Fruit fly (Drosophila melanogaster): Measurements from ENCODE around the gene CG9213.

CG9213 gene

DNA sequence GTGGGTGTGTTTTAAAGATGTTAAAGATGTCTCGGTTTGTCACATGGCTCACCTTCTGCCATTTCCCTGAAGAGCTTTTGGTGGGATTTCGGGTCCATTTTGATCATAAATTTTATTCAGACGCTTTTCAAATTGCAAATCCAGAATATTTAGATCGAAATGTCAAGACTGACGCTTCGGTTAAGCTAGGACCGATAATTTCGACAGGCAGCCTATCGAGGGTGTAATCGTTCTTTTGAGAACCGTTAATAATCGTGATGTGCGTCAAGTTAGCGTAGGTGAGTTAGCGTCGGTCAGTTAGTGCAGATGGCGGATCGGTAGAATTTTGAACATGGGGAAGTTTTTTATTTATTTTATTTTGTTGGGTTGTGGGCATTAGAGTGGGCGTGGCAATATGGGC, 1.2 kb upstream of the CG9213 start, which contains the start of gene CG42299:
Gene CG42299, minus strand, starts transcription at position 127 of the 400 bp plus-strand sequence.
- no peak for TF ChIP-seq tio (GFP tag; optimal IDR thresholded peaks at IDR 0.05)
- TF ChIP-seq CG9817 (tag; optimal IDR thresholded peaks at IDR 0.05): no peak
- TF ChIP-seq z (GFP tag; IDR thresholded peaks at IDR 0.05): no peak
- peak; percentile 83 for TF ChIP-seq CG6791 (GFP tag; IDR thresholded peaks at IDR 0.05; ENCODE audit: partially characterized antibody)
- no peak for TF ChIP-seq CG32772 (GFP tag; IDR thresholded peaks at IDR 0.05)
- no peak for TF ChIP-seq ase (GFP tag; IDR thresholded peaks at IDR 0.05)
- no peak for TF ChIP-seq dysf (GFP tag; IDR thresholded peaks at IDR 0.05)
- TF ChIP-seq CG2199 (GFP tag; IDR thresholded peaks at IDR 0.05): no peak
- no peak for TF ChIP-seq HLH3B (GFP tag; IDR thresholded peaks at IDR 0.05)
- TF ChIP-seq Dad (GFP tag; optimal IDR thresholded peaks at IDR 0.05): no peak
- TF ChIP-seq CG2129 (GFP tag; IDR thresholded peaks at IDR 0.05; ENCODE audit: partially characterized antibody): no peak
- TF ChIP-seq Sry-β (GFP tag; optimal IDR thresholded peaks at IDR 0.05): no peak
- no peak for TF ChIP-seq CG11504 (tag; optimal IDR thresholded peaks at IDR 0.05)
- no peak for TF ChIP-seq CG31441 (GFP tag; IDR thresholded peaks at IDR 0.05)
- TF ChIP-seq psq (GFP tag; optimal IDR thresholded peaks at IDR 0.05): no peak
- peak; percentile 13 for TF ChIP-seq Sry-δ (GFP tag; optimal IDR thresholded peaks at IDR 0.05)
- TF ChIP-seq Dll (GFP tag; IDR thresholded peaks at IDR 0.05; ENCODE audit: partially characterized antibody): peak; percentile 53; the same call in 1 of the 4 replicates
- no peak for TF ChIP-seq seq (GFP tag; IDR thresholded peaks at IDR 0.05)
- TF ChIP-seq CG34224 (GFP tag; IDR thresholded peaks at IDR 0.05; ENCODE audit: partially characterized antibody): peak; percentile 29; the same call in 1 of the 3 replicates
- TF ChIP-seq CG16813 (GFP tag; IDR thresholded peaks at IDR 0.05; ENCODE audit: partially characterized antibody): peak; percentile 48; the same call in 1 of the 3 replicates
- TF ChIP-seq vfl (GFP tag; optimal IDR thresholded peaks at IDR 0.05): no peak
- peak; percentile 65; the same call in 2 of the 3 replicates for TF ChIP-seq mld (GFP tag; IDR thresholded peaks at IDR 0.05; ENCODE audit: partially characterized antibody)
- TF ChIP-seq sc (optimal IDR thresholded peaks at IDR 0.05): no peak
- TF ChIP-seq sc (GFP tag; optimal IDR thresholded peaks at IDR 0.05): no peak
- TF ChIP-seq Dref (GFP tag; IDR thresholded peaks at IDR 0.05): peak; percentile 51
- TF ChIP-seq vnd (GFP tag; IDR thresholded peaks at IDR 0.05; ENCODE audit: partially characterized antibody): peak; percentile 60; the same call in 2 of the 3 replicates
- TF ChIP-seq CG33557 (GFP tag; optimal IDR thresholded peaks at IDR 0.05): no peak
- no peak for TF ChIP-seq Hr78 (GFP tag; optimal IDR thresholded peaks at IDR 0.05)
- TF ChIP-seq ab (GFP tag; optimal IDR thresholded peaks at IDR 0.05): no peak
- peak; percentile 66 for TF ChIP-seq CG14860 (GFP tag; IDR thresholded peaks at IDR 0.05; ENCODE audit: partially characterized antibody)
- TF ChIP-seq chinmo (GFP tag; IDR thresholded peaks at IDR 0.05; ENCODE audit: partially characterized antibody): 0 out of 4 replicates have a peak, but pooled peaks have one; percentile 59
- no peak for TF ChIP-seq Asciz (GFP tag; optimal IDR thresholded peaks at IDR 0.05)
- TF ChIP-seq Max (GFP tag; optimal IDR thresholded peaks at IDR 0.05): no peak
- TF ChIP-seq TFAM (GFP tag; optimal IDR thresholded peaks at IDR 0.05): no peak
- no peak for TF ChIP-seq pita (GFP tag; optimal IDR thresholded peaks at IDR 0.05)
- no peak for TF ChIP-seq tgo (GFP tag; IDR thresholded peaks at IDR 0.05)
- no peak for TF ChIP-seq pb (GFP tag; optimal IDR thresholded peaks at IDR 0.05)
- no peak for TF ChIP-seq CG4854 (GFP tag; optimal IDR thresholded peaks at IDR 0.05)
- TF ChIP-seq CG7357 (GFP tag; IDR thresholded peaks at IDR 0.05): no peak
- no peak for TF ChIP-seq zfh1 (GFP tag; IDR thresholded peaks at IDR 0.05)
- TF ChIP-seq CG14965 (GFP tag; optimal IDR thresholded peaks at IDR 0.05; ENCODE audit: borderline replicate concordance): no peak
- no peak for TF ChIP-seq knrl (GFP tag; IDR thresholded peaks at IDR 0.05; ENCODE audit: partially characterized antibody)
- TF ChIP-seq unc-4 (GFP tag; IDR thresholded peaks at IDR 0.05; ENCODE audit: partially characterized antibody): peak; percentile 41; the same call in 1 of the 2 replicates
- TF ChIP-seq CG17359 (tag; optimal IDR thresholded peaks at IDR 0.05): no peak
- no peak for TF ChIP-seq CG11247 (GFP tag; IDR thresholded peaks at IDR 0.05)
- no peak for TF ChIP-seq gsb-n (tag; optimal IDR thresholded peaks at IDR 0.05)
- TF ChIP-seq CG12659 (GFP tag; optimal IDR thresholded peaks at IDR 0.05): no peak
- no peak for TF ChIP-seq Jarid2 (GFP tag; optimal IDR thresholded peaks at IDR 0.05)
- no peak for TF ChIP-seq Hmr (GFP tag; optimal IDR thresholded peaks at IDR 0.05)
- peak; percentile 71 for TF ChIP-seq tna (GFP tag; IDR thresholded peaks at IDR 0.05; ENCODE audit: partially characterized antibody)
